Fruit fly (Drosophila melanogaster) whole organism, embryonic: ENCODE data around the gene CG9338.

Source experiments
- C15 ChIP-seq: fragments of 200-800 bp; sonication (Bioruptor generic); IDR thresholded peaks from 3 replicates; pipeline ENCODE4 v1.3.6; 2022; ENCODE audit warnings: missing biosample characterization, missing genetic modification characterization
- CG10209 ChIP-seq: fragments of 200-800 bp; sonication (Bioruptor generic); optimal IDR thresholded peaks from 3 replicates; lab custom pipeline; 2017; ENCODE audit warnings: missing biosample characterization, mild to moderate bottlenecking, missing genetic modification characterization, missing genetic modification reagents
- CG10431 ChIP-seq: fragments of 200-800 bp; sonication (Bioruptor generic); optimal IDR thresholded peaks from 3 replicates; lab custom pipeline; 2018; ENCODE audit warnings: missing biosample characterization, mild to moderate bottlenecking, missing genetic modification characterization
- CG10462 ChIP-seq: fragments of 200-800 bp; sonication (Bioruptor generic); optimal IDR thresholded peaks from 2 replicates; lab custom pipeline; 2016; ENCODE audit warnings: missing biosample characterization, missing genetic modification characterization
- CG11456 ChIP-seq: fragments of 200-800 bp; sonication (Bioruptor generic); IDR thresholded peaks from 3 replicates; pipeline ENCODE4 v1.3.6; 2022; ENCODE audit warnings: missing biosample characterization, missing genetic modification characterization
- CG14014 ChIP-seq: fragments of 200-800 bp; sonication (Bioruptor generic); IDR thresholded peaks from 2 replicates; pipeline ENCODE4 v1.3.6; 2022; ENCODE audit warnings: missing biosample characterization, missing genetic modification characterization
- CG15514 ChIP-seq: fragments of 200-800 bp; sonication (Bioruptor generic); optimal IDR thresholded peaks from 3 replicates; lab custom pipeline; 2017; ENCODE audit warnings: missing biosample characterization, missing genetic modification characterization, mild to moderate bottlenecking, moderate library complexity, missing genetic modification reagents
- CG16813 ChIP-seq: fragments of 200-800 bp; sonication (Bioruptor generic); IDR thresholded peaks from 3 replicates; pipeline ENCODE4 v1.3.6; 2022; ENCODE audit warnings: missing biosample characterization, missing genetic modification characterization; ENCODE audit not compliant: partially characterized antibody
- CG2120 ChIP-seq: fragments of 200-800 bp; sonication (Bioruptor generic); optimal IDR thresholded peaks from 3 replicates; lab custom pipeline; 2016; ENCODE audit warnings: missing biosample characterization, missing genetic modification characterization
- CG3281 ChIP-seq: fragments of 200-800 bp; sonication (Bioruptor generic); optimal IDR thresholded peaks from 3 replicates; lab custom pipeline; 2017; ENCODE audit warnings: missing biosample characterization, mild to moderate bottlenecking, missing genetic modification characterization
- CG3407 ChIP-seq: fragments of 200-800 bp; sonication (Bioruptor generic); optimal IDR thresholded peaks from 2 replicates; lab custom pipeline; 2018; ENCODE audit warnings: missing biosample characterization, mild to moderate bottlenecking, missing genetic modification characterization
- CG3847 ChIP-seq: fragments of 200-800 bp; sonication (Bioruptor generic); IDR thresholded peaks from 2 replicates; pipeline ENCODE4 v1.3.6; 2022; ENCODE audit warnings: missing biosample characterization, missing genetic modification characterization
- CG6175 ChIP-seq: fragments of 200-800 bp; sonication (Bioruptor generic); IDR thresholded peaks from 3 replicates; pipeline ENCODE4 v1.3.6; 2022; ENCODE audit warnings: missing biosample characterization, missing genetic modification characterization
- CG6854 ChIP-seq: fragments of 200-800 bp; sonication (Bioruptor generic); optimal IDR thresholded peaks from 3 replicates; lab custom pipeline; 2017; ENCODE audit warnings: missing biosample characterization, mild to moderate bottlenecking, missing genetic modification characterization
- CG7987 ChIP-seq: fragments of 200-800 bp; sonication (Bioruptor generic); optimal IDR thresholded peaks from 2 replicates; lab custom pipeline; 2018; ENCODE audit warnings: missing biosample characterization, mild to moderate bottlenecking, missing genetic modification characterization, moderate library complexity
- CG9817 ChIP-seq: fragments of 200-800 bp; sonication (Bioruptor generic); optimal IDR thresholded peaks from 2 replicates; lab custom pipeline; 2018; ENCODE audit warnings: missing biosample characterization, mild to moderate bottlenecking, missing genetic modification characterization, moderate library complexity
- Dek ChIP-seq: fragments of 200-800 bp; sonication (Bioruptor generic); optimal IDR thresholded peaks from 3 replicates; lab custom pipeline; 2019; ENCODE audit warnings: missing biosample characterization, mild to moderate bottlenecking, missing genetic modification characterization, moderate library complexity
- Hmr ChIP-seq: fragments of 200-800 bp; sonication (Bioruptor generic); optimal IDR thresholded peaks from 3 replicates; lab custom pipeline; 2017; ENCODE audit warnings: mild to moderate bottlenecking, missing biosample characterization, missing genetic modification reagents, missing genetic modification characterization
- Hr39 ChIP-seq: fragments of >200 bp; optimal IDR thresholded peaks from 2 replicates; lab custom pipeline; 2017
- NC2α ChIP-seq: fragments of 200-800 bp; sonication (Bioruptor generic); optimal IDR thresholded peaks from 2 replicates; lab custom pipeline; 2016; ENCODE audit warnings: missing biosample characterization, missing genetic modification characterization
- NC2β ChIP-seq: fragments of 200-800 bp; sonication (Bioruptor generic); optimal IDR thresholded peaks from 2 replicates; lab custom pipeline; 2016; ENCODE audit warnings: missing biosample characterization, missing genetic modification characterization
- Nf-YA ChIP-seq: fragments of 200-800 bp; sonication (Bioruptor generic); IDR thresholded peaks from 2 replicates; pipeline ENCODE4 v1.3.6; 2022; ENCODE audit warnings: missing biosample characterization, missing genetic modification characterization
- Nf-YC ChIP-seq: fragments of 200-800 bp; optimal IDR thresholded peaks from 3 replicates; lab custom pipeline; 2019; ENCODE audit warnings: missing biosample characterization, mild to moderate bottlenecking, missing genetic modification characterization, moderate library complexity
- Ptx1 ChIP-seq: fragments of 200-800 bp; sonication (Bioruptor generic); IDR thresholded peaks from 2 replicates; pipeline ENCODE4 v1.3.6; 2022; ENCODE audit warnings: missing biosample characterization, missing genetic modification characterization
- Sry-β ChIP-seq: fragments of 200-800 bp; sonication (Bioruptor generic); optimal IDR thresholded peaks from 2 replicates; lab custom pipeline; 2018; ENCODE audit warnings: missing biosample characterization, mild to moderate bottlenecking, missing genetic modification characterization, moderate library complexity
- Stat92E ChIP-seq, 3 experiments: fragments of >200 bp in 2 of 3; fragments of 200-800 bp in 1 of 3; sonication (Bioruptor generic) in 1 of 3; optimal IDR thresholded peaks; 2 replicates each; lab custom pipeline; 2017 to 2019; ENCODE audit warnings: missing biosample characterization in 3 of 3, missing genetic modification characterization in 3 of 3, mild to moderate bottlenecking in 1 of 3, moderate library complexity in 1 of 3
- amos ChIP-seq: fragments of 200-800 bp; sonication (Bioruptor generic); IDR thresholded peaks from 2 replicates; pipeline ENCODE4 v1.3.6; 2022; ENCODE audit warnings: missing biosample characterization, missing genetic modification characterization; ENCODE audit not compliant: partially characterized antibody
- aop ChIP-seq: fragments of 200-800 bp; sonication (Bioruptor generic); IDR thresholded peaks from 2 replicates; pipeline ENCODE4 v1.3.6; 2022; ENCODE audit warnings: missing biosample characterization, missing genetic modification characterization
- ara ChIP-seq: fragments of 200-800 bp; sonication (Bioruptor generic); IDR thresholded peaks from 2 replicates; pipeline ENCODE4 v1.3.6; 2022; ENCODE audit warnings: missing biosample characterization, missing genetic modification characterization
- bcd ChIP-seq: fragments of 200-800 bp; sonication (Bioruptor generic); optimal IDR thresholded peaks from 2 replicates; lab custom pipeline; 2017; ENCODE audit warnings: missing biosample characterization, mild to moderate bottlenecking, missing genetic modification characterization
- bigmax ChIP-seq: fragments of 200-800 bp; sonication (Bioruptor generic); optimal IDR thresholded peaks from 2 replicates; lab custom pipeline; 2018; ENCODE audit warnings: missing biosample characterization, mild to moderate bottlenecking, missing genetic modification characterization
- cad ChIP-seq: fragments of >200 bp; optimal IDR thresholded peaks from 2 replicates; lab custom pipeline; 2017; ENCODE audit warnings: missing biosample characterization, missing genetic modification characterization
- caup ChIP-seq: fragments of 200-800 bp; sonication (Bioruptor generic); optimal IDR thresholded peaks from 3 replicates; lab custom pipeline; 2017; ENCODE audit warnings: missing biosample characterization, mild to moderate bottlenecking, missing genetic modification characterization, moderate library complexity; ENCODE audit not compliant: severe bottlenecking
- disco-r ChIP-seq: fragments of 200-800 bp; sonication (Bioruptor generic); optimal IDR thresholded peaks from 2 replicates; lab custom pipeline; 2016; ENCODE audit warnings: missing biosample characterization, missing genetic modification characterization
- dm ChIP-seq: fragments of 200-800 bp; sonication (Bioruptor generic); optimal IDR thresholded peaks from 3 replicates; lab custom pipeline; 2016; ENCODE audit warnings: missing biosample characterization, missing genetic modification characterization
- dmrt11E ChIP-seq: fragments of 200-800 bp; sonication (Bioruptor generic); optimal IDR thresholded peaks from 3 replicates; lab custom pipeline; 2018; ENCODE audit warnings: missing biosample characterization, mild to moderate bottlenecking, missing genetic modification characterization, moderate library complexity
- dpn ChIP-seq, 2 experiments: fragments of 200-800 bp; sonication (Bioruptor generic); optimal IDR thresholded peaks; 3 replicates each; lab custom pipeline; 2016; ENCODE audit warnings: missing biosample characterization in 2 of 2, missing genetic modification characterization in 2 of 2
- en ChIP-seq: fragments of 200-800 bp; sonication (Bioruptor generic); optimal IDR thresholded peaks from 2 replicates; lab custom pipeline; 2016; ENCODE audit warnings: missing biosample characterization, missing genetic modification characterization
- ewg ChIP-seq: fragments of 200-800 bp; sonication (Bioruptor generic); optimal IDR thresholded peaks from 3 replicates; lab custom pipeline; 2017; ENCODE audit warnings: mild to moderate bottlenecking, missing biosample characterization, missing genetic modification reagents, missing genetic modification characterization
- exex ChIP-seq: fragments of 200-800 bp; sonication (Bioruptor generic); optimal IDR thresholded peaks from 4 replicates; lab custom pipeline; 2018; ENCODE audit warnings: missing biosample characterization, mild to moderate bottlenecking, missing genetic modification characterization, moderate library complexity
- eyg ChIP-seq: fragments of 200-800 bp; sonication (Bioruptor generic); optimal IDR thresholded peaks from 3 replicates; lab custom pipeline; 2016; ENCODE audit warnings: missing biosample characterization, missing genetic modification characterization
- fd3F ChIP-seq: fragments of 200-800 bp; sonication (Bioruptor generic); optimal IDR thresholded peaks from 2 replicates; lab custom pipeline; 2018; ENCODE audit warnings: missing biosample characterization, mild to moderate bottlenecking, missing genetic modification characterization, moderate library complexity
- gro ChIP-seq: fragments of 200-800 bp; sonication (Bioruptor generic); optimal IDR thresholded peaks from 2 replicates; lab custom pipeline; 2016; ENCODE audit warnings: missing biosample characterization, missing genetic modification characterization
- nau ChIP-seq: fragments of 200-800 bp; sonication (Bioruptor generic); optimal IDR thresholded peaks from 3 replicates; lab custom pipeline; 2017; ENCODE audit warnings: missing biosample characterization, mild to moderate bottlenecking, missing genetic modification characterization, missing genetic modification reagents
- pros ChIP-seq: fragments of 200-800 bp; sonication (Bioruptor generic); optimal IDR thresholded peaks from 3 replicates; lab custom pipeline; 2019; ENCODE audit warnings: missing biosample characterization, mild to moderate bottlenecking, missing genetic modification characterization, moderate library complexity
- pum ChIP-seq: fragments of 200-800 bp; sonication (Bioruptor generic); optimal IDR thresholded peaks from 2 replicates; lab custom pipeline; 2016; ENCODE audit warnings: missing biosample characterization, missing genetic modification characterization
- slp2 ChIP-seq: fragments of 200-800 bp; sonication (Bioruptor generic); optimal IDR thresholded peaks from 2 replicates; lab custom pipeline; 2016; ENCODE audit warnings: missing biosample characterization, missing genetic modification characterization
- sqz ChIP-seq: fragments of 200-800 bp; sonication (Bioruptor generic); optimal IDR thresholded peaks from 3 replicates; lab custom pipeline; 2018; ENCODE audit warnings: missing biosample characterization, mild to moderate bottlenecking, missing genetic modification characterization
- toy ChIP-seq: fragments of 200-800 bp; sonication (Bioruptor generic); IDR thresholded peaks from 2 replicates; pipeline ENCODE4 v1.3.6; 2022; ENCODE audit warnings: missing biosample characterization, missing genetic modification characterization
- zfh1 ChIP-seq: fragments of 200-800 bp; sonication (Bioruptor generic); IDR thresholded peaks from 3 replicates; pipeline ENCODE4 v1.3.6; 2022; ENCODE audit warnings: missing biosample characterization, missing genetic modification characterization

The CG9338 gene

DNA sequence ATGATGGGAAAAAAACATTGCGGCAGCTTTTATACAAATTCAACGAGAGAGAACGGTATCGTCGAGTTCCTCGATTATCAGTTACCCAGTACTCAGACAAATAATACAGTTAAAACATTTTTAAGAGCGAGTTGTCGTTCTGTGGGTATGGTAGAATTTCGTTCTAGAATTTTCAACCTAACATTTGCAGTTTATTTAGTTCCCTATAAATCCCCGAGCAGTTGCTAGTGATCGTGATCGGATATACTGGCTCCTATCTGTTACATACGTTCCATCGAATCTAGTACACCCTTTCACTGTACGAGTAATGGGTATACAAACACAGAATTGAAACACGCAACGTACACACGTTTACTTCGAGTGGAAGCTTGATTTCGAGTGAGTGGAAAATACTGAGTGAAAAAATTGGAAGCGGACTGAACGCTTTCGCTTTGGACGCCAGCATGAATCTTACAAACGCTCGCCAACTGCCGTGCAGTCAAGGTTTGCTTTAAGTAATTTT, at the start of gene CG9338 (continued):
- TF ChIP-seq CG11456 (GFP tag; lab: Robert Waterston, UW) (no peak; the same call in 1 of the 3 replicates), ara (GFP tag; lab: Robert Waterston, UW) (peak; percentile 93), Ptx1 (GFP tag; lab: Robert Waterston, UW) (peak; percentile 85), en (peak; percentile 71), exex (peak; percentile 76), NC2α (GFP tag; lab: Kevin White, UChicago) (peak; percentile 41), dm (GFP tag; lab: Kevin White, UChicago) (peak; percentile 64), eyg (peak; percentile 58), C15 (GFP tag; lab: Robert Waterston, UW) (peak; percentile 17; the same call in 1 of the 3 replicates), dmrt11E (tag; lab: Kevin White, UChicago) (peak; percentile 30), CG10462 (GFP tag; lab: Kevin White, UChicago) (peak; percentile 52), CG3847 (peak; percentile 70), amos (no peak; the same call in 1 of the 2 replicates), zfh1 (GFP tag; lab: Robert Waterston, UW) (peak; percentile 77), caup (GFP tag; lab: Kevin White, UChicago) (peak; percentile 86), Dek (peak; percentile 82), CG9817 (tag; lab: Kevin White, UChicago) (peak; percentile 69), NC2β (GFP tag; lab: Kevin White, UChicago) (peak; percentile 51), Sry-β (GFP tag; lab: Kevin White, UChicago) (peak; percentile 40), Nf-YA (GFP tag; lab: Robert Waterston, UW) (0 out of 2 replicates have a peak, but pooled peaks have one; percentile 40), pros (GFP tag; lab: Kevin White, UChicago) (peak; percentile 60), CG10209 (GFP tag; lab: Kevin White, UChicago) (peak; percentile 77), CG15514 (peak; percentile 86), CG3281 (GFP tag; lab: Kevin White, UChicago) (peak; percentile 95), CG16813 (GFP tag; lab: Robert Waterston, UW) (no peak), dpn (GFP tag; optimal IDR thresholded peaks at IDR 0.05; lab: Kevin White, UChicago) (peak; percentile 85 to 86), CG10431 (GFP tag; lab: Kevin White, UChicago) (peak; percentile 35), nau (GFP tag; lab: Kevin White, UChicago) (peak; percentile 96), sqz (peak; percentile 95), CG14014 (GFP tag; lab: Robert Waterston, UW) (peak; percentile 73), pum (peak; percentile 81), Stat92E (GFP tag; optimal IDR thresholded peaks at IDR 0.05; lab: Kevin White, UChicago) (peak in 1 of 3 experiments; percentile 77), Hr39 (lab: Kevin White, UChicago) (no peak), Hmr (peak; percentile 87), CG2120 (GFP tag; lab: Kevin White, UChicago) (peak; percentile 89), disco-r (GFP tag; lab: Kevin White, UChicago) (peak; percentile 79), slp2 (GFP tag; lab: Kevin White, UChicago) (peak; percentile 74), CG6854 (GFP tag; lab: Kevin White, UChicago) (peak; percentile 89), toy (peak; percentile 82), gro (peak; percentile 86), ewg (GFP tag; lab: Kevin White, UChicago) (peak; percentile 60), bigmax (GFP tag; lab: Kevin White, UChicago) (peak; percentile 26), aop (GFP tag; lab: Robert Waterston, UW) (no peak), cad (GFP tag; lab: Kevin White, UChicago) (no peak), Nf-YC (tag; lab: Kevin White, UChicago) (peak; percentile 89), CG6175 (GFP tag; lab: Robert Waterston, UW) (peak; percentile 80), CG7987 (GFP tag; lab: Kevin White, UChicago) (peak; percentile 84), CG3407 (GFP tag; lab: Kevin White, UChicago) (peak; percentile 59), bcd (GFP tag; lab: Kevin White, UChicago) (peak; percentile 91), fd3F (GFP tag; lab: Kevin White, UChicago) (peak; percentile 72)
